Fruit fly (Drosophila melanogaster): Measurements from ENCODE around the gene CG8833.

CG8833 gene

DNA sequence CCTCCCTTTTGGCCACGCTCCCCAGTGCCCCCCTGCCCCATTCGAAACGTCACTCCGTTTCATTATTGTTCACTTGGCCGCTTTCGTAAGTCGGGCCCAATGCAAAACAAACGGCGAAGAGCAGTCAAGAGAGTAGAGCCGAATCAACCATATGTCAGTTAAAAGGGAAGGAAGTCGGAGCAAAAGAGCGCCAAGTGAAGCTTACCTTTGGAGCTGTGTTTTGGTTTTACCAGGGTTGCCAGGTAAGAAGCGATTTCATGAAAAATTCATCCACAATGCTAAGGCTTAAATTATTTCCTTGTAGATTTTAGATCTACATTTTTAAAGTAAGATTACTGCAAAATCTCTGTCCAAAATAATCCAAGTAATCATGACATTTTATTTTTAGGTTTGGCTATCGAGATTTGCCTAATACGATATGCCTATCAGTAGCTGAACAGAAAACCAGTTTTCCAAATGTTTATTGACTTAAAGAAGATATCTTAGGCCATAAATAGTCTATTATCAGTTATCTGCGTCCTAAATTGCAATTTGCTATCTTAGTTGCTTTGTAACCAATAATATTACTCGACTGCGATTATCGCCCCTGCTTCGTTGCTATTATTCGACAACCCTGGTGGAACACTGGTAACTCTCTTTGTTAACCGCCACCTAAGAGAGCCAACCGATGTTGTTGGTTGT, 9.8 kb upstream of the CG8833 start (continued):
- TF ChIP-seq H15 (GFP tag; IDR thresholded peaks at IDR 0.05) (peak; percentile 63; the same call in 1 of the 3 replicates), CG10543 (GFP tag; optimal IDR thresholded peaks at IDR 0.05) (peak; percentile 93), fru (optimal IDR thresholded peaks at IDR 0.05) (no peak), CG1602 (GFP tag; optimal IDR thresholded peaks at IDR 0.05) (peak; percentile 87), CG6683 (GFP tag; optimal IDR thresholded peaks at IDR 0.05) (peak; percentile 82), hth (optimal IDR thresholded peaks at IDR 0.05) (no peak), CG4730 (GFP tag; IDR thresholded peaks at IDR 0.05) (peak; percentile 57; the same call in 1 of the 2 replicates), dmrt99B (tag; optimal IDR thresholded peaks at IDR 0.05) (peak; percentile 94), CG15479 (GFP tag; optimal IDR thresholded peaks at IDR 0.05) (peak; percentile 74), vfl (GFP tag; optimal IDR thresholded peaks at IDR 0.05) (peak; percentile 69), CG11247 (GFP tag; IDR thresholded peaks at IDR 0.05) (peak; percentile 35; the same call in 1 of the 2 replicates), sens-2 (GFP tag; IDR thresholded peaks at IDR 0.05) (no peak), emc (GFP tag; optimal IDR thresholded peaks at IDR 0.05) (peak; percentile 76), Rfx (GFP tag; IDR thresholded peaks at IDR 0.05) (no peak), tup (GFP tag; optimal IDR thresholded peaks at IDR 0.05) (peak; percentile 54), CG14667 (GFP tag; IDR thresholded peaks at IDR 0.05) (peak; percentile 66; the same call in 1 of the 2 replicates), Med (GFP tag) (peak; percentile 95), stwl (tag; optimal IDR thresholded peaks at IDR 0.05) (no peak), nau (GFP tag; optimal IDR thresholded peaks at IDR 0.05) (peak; percentile 90), Camta (GFP tag; optimal IDR thresholded peaks at IDR 0.05) (peak; percentile 90), ara (GFP tag; IDR thresholded peaks at IDR 0.05) (peak; percentile 52), CG12942 (GFP tag; optimal IDR thresholded peaks at IDR 0.05) (peak; percentile 78), CG11696 (GFP tag; IDR thresholded peaks at IDR 0.05) (0 out of 2 replicates have a peak, but pooled peaks have one; percentile 19), seq (GFP tag; IDR thresholded peaks at IDR 0.05) (peak; percentile 66), Usf (GFP tag; optimal IDR thresholded peaks at IDR 0.05) (peak; percentile 90), crp (GFP tag; optimal IDR thresholded peaks at IDR 0.05) (peak in 1 of 2 experiments; percentile 48), exex (tag; optimal IDR thresholded peaks at IDR 0.05) (peak; percentile 73), NFAT (GFP tag; IDR thresholded peaks at IDR 0.05) (peak; percentile 40), da (GFP tag; optimal IDR thresholded peaks at IDR 0.05) (peak; percentile 89), CG18599 (GFP tag; optimal IDR thresholded peaks at IDR 0.05) (peak; percentile 91), CG30431 (GFP tag; optimal IDR thresholded peaks at IDR 0.05) (peak; percentile 75), CG12236 (GFP tag; optimal IDR thresholded peaks at IDR 0.05) (peak; percentile 88), CG3838 (GFP tag; optimal IDR thresholded peaks at IDR 0.05) (peak; percentile 67), lbe (GFP tag; optimal IDR thresholded peaks at IDR 0.05) (peak; percentile 68), pho (GFP tag; optimal IDR thresholded peaks at IDR 0.05) (peak; percentile 92), CG15011 (GFP tag; optimal IDR thresholded peaks at IDR 0.05) (peak; percentile 89), kah (GFP tag; optimal IDR thresholded peaks at IDR 0.05) (peak; percentile 79), CG2889 (GFP tag; IDR thresholded peaks at IDR 0.05) (0 out of 3 replicates have a peak, but pooled peaks have one; percentile 35), MBD-R2 (GFP tag; IDR thresholded peaks at IDR 0.05) (no peak), sisA (GFP tag; IDR thresholded peaks at IDR 0.05) (peak; percentile 67), CG9437 (GFP tag; optimal IDR thresholded peaks at IDR 0.05) (peak; percentile 92), CG3847 (GFP tag; IDR thresholded peaks at IDR 0.05) (peak; percentile 69; the same call in 1 of the 2 replicates), caup (GFP tag; optimal IDR thresholded peaks at IDR 0.05; ENCODE audit: severe bottlenecking) (peak; percentile 86), Neu2 (GFP tag; optimal IDR thresholded peaks at IDR 0.05; ENCODE audit: borderline replicate concordance) (peak; percentile 59), oc (tag; optimal IDR thresholded peaks at IDR 0.05) (no peak), CG14710 (tag; optimal IDR thresholded peaks at IDR 0.05) (peak; percentile 88), lilli (GFP tag; optimal IDR thresholded peaks at IDR 0.05) (peak; percentile 91), CG16813 (GFP tag; IDR thresholded peaks at IDR 0.05; ENCODE audit: partially characterized antibody) (no peak), D19A (tag; optimal IDR thresholded peaks at IDR 0.05) (peak; percentile 82), lmd (GFP tag; IDR thresholded peaks at IDR 0.05) (peak; percentile 86)

All from whole organism, embryonic.